Worm (Caenorhabditis elegans): Measurements from ENCODE around the gene let-418.

DNA sequence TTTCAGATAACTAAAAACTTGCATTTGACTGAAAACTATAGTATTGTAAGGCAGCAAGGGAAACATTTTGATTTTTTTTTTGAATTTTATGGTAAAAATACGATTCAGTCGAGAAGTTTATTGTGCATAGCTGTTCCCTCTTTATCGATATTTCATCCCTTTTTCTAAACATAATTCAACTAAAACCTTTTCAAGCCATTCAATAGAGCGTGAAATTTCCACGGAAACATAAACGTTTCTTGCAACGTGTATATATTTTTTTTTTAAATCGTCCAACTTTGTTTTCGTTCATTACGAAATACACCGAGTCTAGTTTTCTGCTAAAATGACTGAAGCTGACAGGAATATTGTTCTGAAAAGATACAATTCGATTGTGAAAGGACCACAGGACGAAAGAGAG lies 45.1 kb downstream of the let-418 start, which contains the start of gene C02G6.2:
- TF ChIP-seq him-1 (tag; optimal IDR thresholded peaks at IDR 0.05) (no peak), dao-5 (tag; optimal IDR thresholded peaks at IDR 0.05) (no peak)

All from whole organism, L4/young adult.